Worm (Caenorhabditis elegans) whole organism, mixed stage, embryonic: ENCODE data around the gene C33A12.4.

Experiments used
- ces-1 ChIP-seq: fragments of 150-350 bp; optimal IDR thresholded peaks from 2 replicates; lab custom pipeline; 2014; ENCODE audit warnings: missing biosample characterization, missing genetic modification reagents, missing genetic modification characterization
- drap-1 ChIP-seq: fragments of 200-800 bp; sonication (Bioruptor generic); optimal IDR thresholded peaks from 3 replicates; lab custom pipeline; 2018; ENCODE audit warnings: mild to moderate bottlenecking, missing genetic modification characterization, missing compliant biosample characterization
- elt-3 ChIP-seq: fragments of 150-350 bp; optimal IDR thresholded peaks from 2 replicates; lab custom pipeline; 2014; ENCODE audit warnings: missing biosample characterization, missing genetic modification characterization
- lin-13 ChIP-seq: fragments of 150-350 bp; optimal IDR thresholded peaks from 2 replicates; lab custom pipeline; 2014; ENCODE audit warnings: missing biosample characterization, missing genetic modification characterization
- lsy-2 ChIP-seq: fragments of 150-350 bp; optimal IDR thresholded peaks from 2 replicates; lab custom pipeline; 2014; ENCODE audit warnings: missing biosample characterization, missing genetic modification characterization
- nhr-12 ChIP-seq: fragments of 150-350 bp; optimal IDR thresholded peaks from 2 replicates; lab custom pipeline; 2014; ENCODE audit warnings: missing biosample characterization, missing genetic modification characterization
- nhr-237 ChIP-seq: fragments of 150-350 bp; optimal IDR thresholded peaks from 2 replicates; lab custom pipeline; 2014; ENCODE audit warnings: missing biosample characterization, missing genetic modification characterization
- unc-120 ChIP-seq: sonication (generic microtip); optimal IDR thresholded peaks from 2 replicates; lab custom pipeline; 2017; ENCODE audit warnings: missing genetic modification characterization, missing compliant biosample characterization; ENCODE audit not compliant: poor library complexity, severe bottlenecking
- unc-39 ChIP-seq: fragments of 150-350 bp; optimal IDR thresholded peaks from 2 replicates; lab custom pipeline; 2014; ENCODE audit warnings: missing biosample characterization, missing genetic modification characterization
- ztf-11 ChIP-seq: fragments of 150-350 bp; optimal IDR thresholded peaks from 2 replicates; lab custom pipeline; 2014; ENCODE audit warnings: missing biosample characterization, missing genetic modification characterization

DNA sequence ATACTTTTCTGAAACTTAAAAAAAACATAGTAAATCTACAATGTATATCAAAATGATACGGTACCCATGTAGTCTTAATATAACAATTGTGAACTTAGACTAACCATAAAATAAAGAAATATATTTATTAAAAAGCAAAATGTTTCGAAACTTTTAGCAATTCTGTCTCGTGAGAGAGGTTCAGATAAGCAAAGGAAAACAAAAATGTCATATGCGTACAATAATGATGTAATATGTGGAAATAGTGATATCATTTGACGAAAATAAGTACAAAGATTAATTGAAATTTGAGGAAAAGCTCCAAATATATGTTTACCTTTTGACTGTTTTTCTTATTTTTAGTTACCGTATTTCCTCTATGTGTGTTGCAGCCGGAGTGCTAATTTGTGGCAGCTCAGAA lies 3.8 kb upstream of the C33A12.4 start:
- TF ChIP-seq unc-120 (tag; lab: Kevin White, UChicago) = no peak
- TF ChIP-seq unc-39 (tag; lab: Kevin White, UChicago) = no peak
- no peak for TF ChIP-seq drap-1
- TF ChIP-seq ztf-11 (tag; lab: Kevin White, UChicago) = no peak
- TF ChIP-seq ces-1 (GFP tag; lab: Kevin White, UChicago) = no peak
- no peak for TF ChIP-seq lin-13
- TF ChIP-seq nhr-237 (tag; lab: Kevin White, UChicago) = no peak
- TF ChIP-seq lsy-2 = no peak
- TF ChIP-seq nhr-12 (tag; lab: Kevin White, UChicago) = no peak
- TF ChIP-seq elt-3 (tag; lab: Kevin White, UChicago) = no peak
